Worm (Caenorhabditis elegans): Measurements from ENCODE around the gene F01F1.11.

DNA sequence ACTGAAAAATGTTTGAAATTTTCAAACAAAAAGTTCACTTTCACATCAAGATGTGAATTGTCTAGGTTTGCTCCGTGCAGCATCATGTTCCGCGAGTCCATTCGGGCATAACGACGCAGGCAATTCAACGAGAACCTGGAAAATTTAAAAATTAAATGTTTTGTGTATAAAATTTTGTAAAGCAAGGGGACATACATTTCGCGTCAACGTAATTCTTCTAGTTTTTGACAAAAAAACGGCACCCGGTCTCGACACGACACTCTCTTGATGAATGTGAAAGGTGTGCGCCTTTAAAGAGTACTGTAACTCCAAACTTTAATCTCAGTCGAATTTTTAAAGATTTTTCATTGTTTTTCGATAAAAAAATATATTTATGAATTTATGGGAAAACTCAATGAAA is 37.6 kb downstream of the F01F1.11 start, which contains the start of gene R12B2.6:
- TF ChIP-seq lin-15B (tag; optimal IDR thresholded peaks at IDR 0.05): no peak
- TF ChIP-seq lin-13 (GFP tag; optimal IDR thresholded peaks at IDR 0.05): no peak
- no peak for TF ChIP-seq ama-1 (optimal IDR thresholded peaks at IDR 0.05)
- TF ChIP-seq aha-1 (tag; optimal IDR thresholded peaks at IDR 0.05): no peak
- TF ChIP-seq lir-3 (tag; optimal IDR thresholded peaks at IDR 0.05; ENCODE audit: poor library complexity): no peak
- TF ChIP-seq jun-1 (tag; optimal IDR thresholded peaks at IDR 0.05): no peak
- no peak for TF ChIP-seq vab-15 (tag; optimal IDR thresholded peaks at IDR 0.05)
- TF ChIP-seq efl-3 (GFP tag; optimal IDR thresholded peaks at IDR 0.05): no peak
- no peak for TF ChIP-seq pqm-1 (tag; optimal IDR thresholded peaks at IDR 0.05)
- TF ChIP-seq elt-2 (tag; optimal IDR thresholded peaks at IDR 0.05): no peak
